Fruit fly (Drosophila melanogaster) whole organism, embryonic: Measurements from ENCODE around the gene CG5516.
A peak's percentile ranks its signal among the peaks of the same experiment; 100 is the strongest.

Experiments
- Ada2b ChIP-seq: fragments of 200-800 bp; sonication (Bioruptor generic); IDR thresholded peaks from 2 replicates; pipeline ENCODE4 v1.3.6; 2022; ENCODE audit warnings: missing biosample characterization, missing genetic modification characterization
- Atf3 ChIP-seq: fragments of 200-800 bp; sonication (Bioruptor generic); optimal IDR thresholded peaks from 3 replicates; lab custom pipeline; 2016; ENCODE audit warnings: missing biosample characterization, missing genetic modification characterization
- BEAF-32 ChIP-seq: fragments of 200-800 bp; sonication (Bioruptor generic); optimal IDR thresholded peaks from 3 replicates; lab custom pipeline; 2017; ENCODE audit warnings: missing biosample characterization, missing genetic modification characterization, mild to moderate bottlenecking, moderate library complexity, missing genetic modification reagents
- Bdp1 ChIP-seq: fragments of 200-800 bp; sonication (Bioruptor generic); optimal IDR thresholded peaks from 3 replicates; lab custom pipeline; 2016; ENCODE audit warnings: missing biosample characterization, missing genetic modification characterization
- CG10274 ChIP-seq: fragments of 200-800 bp; sonication (Bioruptor generic); optimal IDR thresholded peaks from 3 replicates; lab custom pipeline; 2017; ENCODE audit warnings: missing biosample characterization, mild to moderate bottlenecking, missing genetic modification characterization
- CG10462 ChIP-seq: fragments of 200-800 bp; sonication (Bioruptor generic); optimal IDR thresholded peaks from 2 replicates; lab custom pipeline; 2016; ENCODE audit warnings: missing biosample characterization, missing genetic modification characterization
- CG11504 ChIP-seq: fragments of 200-800 bp; sonication (Bioruptor generic); optimal IDR thresholded peaks from 3 replicates; lab custom pipeline; 2019; ENCODE audit warnings: missing biosample characterization, mild to moderate bottlenecking, missing genetic modification characterization, moderate library complexity
- CG12071 ChIP-seq: fragments of 200-800 bp; sonication (Bioruptor generic); optimal IDR thresholded peaks from 3 replicates; lab custom pipeline; 2018; ENCODE audit warnings: missing biosample characterization, mild to moderate bottlenecking, missing genetic modification characterization
- CG14667 ChIP-seq: fragments of 200-800 bp; sonication (Bioruptor generic); IDR thresholded peaks from 2 replicates; pipeline ENCODE4 v1.3.6; 2022; ENCODE audit warnings: missing biosample characterization, missing genetic modification characterization
- CG1603 ChIP-seq: fragments of 200-800 bp; sonication (Bioruptor generic); optimal IDR thresholded peaks from 2 replicates; lab custom pipeline; 2019; ENCODE audit warnings: missing biosample characterization, mild to moderate bottlenecking, missing genetic modification characterization, moderate library complexity
- CG16863 ChIP-seq: fragments of 200-800 bp; sonication (Bioruptor generic); optimal IDR thresholded peaks from 3 replicates; lab custom pipeline; 2016; ENCODE audit warnings: missing biosample characterization, missing genetic modification characterization
- CG17328 ChIP-seq: fragments of 200-800 bp; sonication (Bioruptor generic); IDR thresholded peaks from 2 replicates; pipeline ENCODE4 v1.3.6; 2022; ENCODE audit warnings: missing biosample characterization, missing genetic modification characterization
- CG17568 ChIP-seq: fragments of 200-800 bp; sonication (Bioruptor generic); optimal IDR thresholded peaks from 2 replicates; lab custom pipeline; 2018; ENCODE audit warnings: missing biosample characterization, mild to moderate bottlenecking, missing genetic modification characterization, moderate library complexity
- CG17829 ChIP-seq: fragments of 200-800 bp; optimal IDR thresholded peaks from 2 replicates; lab custom pipeline; 2019; ENCODE audit warnings: missing biosample characterization, mild to moderate bottlenecking, missing genetic modification characterization, moderate library complexity
- CG17912 ChIP-seq: fragments of 200-800 bp; sonication (Bioruptor generic); optimal IDR thresholded peaks from 2 replicates; lab custom pipeline; 2018; ENCODE audit warnings: missing biosample characterization, mild to moderate bottlenecking, missing genetic modification characterization
- CG18619 ChIP-seq: fragments of 200-800 bp; sonication (Bioruptor generic); optimal IDR thresholded peaks from 3 replicates; lab custom pipeline; 2017; ENCODE audit warnings: missing biosample characterization, mild to moderate bottlenecking, missing genetic modification characterization
- CG2678 ChIP-seq: fragments of 200-800 bp; sonication (Bioruptor generic); optimal IDR thresholded peaks from 3 replicates; lab custom pipeline; 2019; ENCODE audit warnings: missing biosample characterization, mild to moderate bottlenecking, missing genetic modification characterization, moderate library complexity
- CG34376 ChIP-seq: fragments of 200-800 bp; sonication (Bioruptor generic); optimal IDR thresholded peaks from 2 replicates; lab custom pipeline; 2018; ENCODE audit warnings: missing biosample characterization, mild to moderate bottlenecking, missing genetic modification characterization
- CG3726 ChIP-seq: fragments of 200-800 bp; sonication (Bioruptor generic); IDR thresholded peaks from 3 replicates; pipeline ENCODE4, ENCODE4 v1.3.6; 2022; ENCODE audit warnings: missing biosample characterization, missing genetic modification characterization
- CG7839 ChIP-seq: fragments of 200-800 bp; sonication (Bioruptor generic); optimal IDR thresholded peaks from 3 replicates; lab custom pipeline; 2018; ENCODE audit warnings: missing biosample characterization, mild to moderate bottlenecking, missing genetic modification characterization, moderate library complexity
- CG7963 ChIP-seq: fragments of 200-800 bp; sonication (Bioruptor generic); IDR thresholded peaks from 3 replicates; pipeline ENCODE4 v1.3.6; 2022; ENCODE audit warnings: missing biosample characterization, missing genetic modification characterization; ENCODE audit not compliant: partially characterized antibody
- CG8478 ChIP-seq: fragments of >200 bp; optimal IDR thresholded peaks from 2 replicates; lab custom pipeline; 2018
- CG9437 ChIP-seq: fragments of 200-800 bp; sonication (Bioruptor generic); optimal IDR thresholded peaks from 2 replicates; lab custom pipeline; 2018; ENCODE audit warnings: missing biosample characterization, mild to moderate bottlenecking, missing genetic modification characterization
- CrebB ChIP-seq: fragments of 200-800 bp; sonication (Bioruptor generic); optimal IDR thresholded peaks from 3 replicates; lab custom pipeline; 2018; ENCODE audit warnings: missing biosample characterization, mild to moderate bottlenecking, missing genetic modification characterization
- D19A ChIP-seq: fragments of 200-800 bp; optimal IDR thresholded peaks from 3 replicates; lab custom pipeline; 2019; ENCODE audit warnings: missing biosample characterization, mild to moderate bottlenecking, missing genetic modification characterization, moderate library complexity
- Dad ChIP-seq: fragments of 200-800 bp; sonication (Bioruptor generic); optimal IDR thresholded peaks from 3 replicates; lab custom pipeline; 2016; ENCODE audit warnings: missing biosample characterization, missing genetic modification characterization
- Dek ChIP-seq: fragments of 200-800 bp; sonication (Bioruptor generic); optimal IDR thresholded peaks from 3 replicates; lab custom pipeline; 2019; ENCODE audit warnings: missing biosample characterization, mild to moderate bottlenecking, missing genetic modification characterization, moderate library complexity
- Dll ChIP-seq: fragments of 200-800 bp; sonication (Bioruptor generic); IDR thresholded peaks from 4 replicates; pipeline ENCODE4 v1.3.6; 2022; ENCODE audit warnings: missing biosample characterization, missing genetic modification characterization; ENCODE audit not compliant: partially characterized antibody
- E2f1 ChIP-seq: fragments of 200-800 bp; sonication (Bioruptor generic); IDR thresholded peaks from 2 replicates; pipeline ENCODE4 v1.3.6; 2022; ENCODE audit warnings: missing biosample characterization, missing genetic modification characterization
- E2f2 ChIP-seq: fragments of 200-800 bp; sonication (Bioruptor generic); IDR thresholded peaks from 2 replicates; pipeline ENCODE4 v1.3.6; 2022; ENCODE audit warnings: missing biosample characterization, missing genetic modification characterization
- Fer1 ChIP-seq: fragments of 200-800 bp; sonication (Bioruptor generic); optimal IDR thresholded peaks from 2 replicates; lab custom pipeline; 2017; ENCODE audit warnings: missing biosample characterization, mild to moderate bottlenecking, missing genetic modification characterization
- Hr51 ChIP-seq, 2 experiments: fragments of 200-800 bp; sonication (Bioruptor generic); optimal IDR thresholded peaks; 2 replicates in 1 of 2; 3 replicates in 1 of 2; lab custom pipeline; 2016 to 2018; ENCODE audit warnings: missing biosample characterization in 2 of 2, missing genetic modification characterization in 2 of 2, mild to moderate bottlenecking in 1 of 2, moderate library complexity in 1 of 2
- NC2α ChIP-seq: fragments of 200-800 bp; sonication (Bioruptor generic); optimal IDR thresholded peaks from 2 replicates; lab custom pipeline; 2016; ENCODE audit warnings: missing biosample characterization, missing genetic modification characterization
- NK7.1 ChIP-seq: fragments of 200-800 bp; sonication (Bioruptor generic); optimal IDR thresholded peaks from 3 replicates; lab custom pipeline; 2016; ENCODE audit warnings: missing biosample characterization, missing genetic modification characterization
- Oli ChIP-seq: fragments of 200-800 bp; sonication (Bioruptor generic); optimal IDR thresholded peaks from 2 replicates; lab custom pipeline; 2018; ENCODE audit warnings: missing biosample characterization, mild to moderate bottlenecking, missing genetic modification characterization, moderate library complexity
- Ravus ChIP-seq: fragments of 200-800 bp; sonication (Bioruptor generic); IDR thresholded peaks from 2 replicates; pipeline ENCODE4 v1.3.6; 2022; ENCODE audit warnings: missing biosample characterization, missing genetic modification characterization
- Rfx ChIP-seq: fragments of 200-800 bp; sonication (Bioruptor generic); IDR thresholded peaks from 2 replicates; pipeline ENCODE4 v1.3.6; 2022; ENCODE audit warnings: missing biosample characterization, missing genetic modification characterization
- Vsx1 ChIP-seq: fragments of 200-800 bp; sonication (Bioruptor generic); optimal IDR thresholded peaks from 2 replicates; lab custom pipeline; 2017; ENCODE audit warnings: missing biosample characterization, mild to moderate bottlenecking, missing genetic modification characterization, missing genetic modification reagents
- YL-1 ChIP-seq: fragments of 200-800 bp; sonication (Bioruptor generic); optimal IDR thresholded peaks from 3 replicates; lab custom pipeline; 2017; ENCODE audit warnings: missing biosample characterization, mild to moderate bottlenecking, missing genetic modification characterization
- az2 ChIP-seq: fragments of 200-800 bp; sonication (Bioruptor generic); optimal IDR thresholded peaks from 3 replicates; lab custom pipeline; 2016; ENCODE audit warnings: missing biosample characterization, missing genetic modification characterization
- bsh ChIP-seq, 2 experiments: fragments of 200-800 bp; sonication (Bioruptor generic); optimal IDR thresholded peaks; 2 replicates each; lab custom pipeline; 2017 to 2018; ENCODE audit warnings: mild to moderate bottlenecking in 2 of 2, missing biosample characterization in 2 of 2, missing genetic modification characterization in 2 of 2, moderate library complexity in 1 of 2
- chn ChIP-seq: fragments of 200-800 bp; sonication (Bioruptor generic); optimal IDR thresholded peaks from 2 replicates; lab custom pipeline; 2016; ENCODE audit warnings: missing biosample characterization, missing genetic modification characterization
- ems ChIP-seq: fragments of 200-800 bp; sonication (Bioruptor generic); optimal IDR thresholded peaks from 3 replicates; lab custom pipeline; 2016; ENCODE audit warnings: missing biosample characterization, missing genetic modification characterization
- fd64A ChIP-seq: fragments of 200-800 bp; sonication (Bioruptor generic); optimal IDR thresholded peaks from 3 replicates; lab custom pipeline; 2018; ENCODE audit warnings: missing biosample characterization, mild to moderate bottlenecking, missing genetic modification characterization
- ham ChIP-seq: fragments of 200-800 bp; sonication (Bioruptor generic); IDR thresholded peaks from 2 replicates; pipeline ENCODE4 v1.3.6; 2022; ENCODE audit warnings: missing biosample characterization, missing genetic modification characterization
- ind ChIP-seq: fragments of 200-800 bp; sonication (Bioruptor generic); optimal IDR thresholded peaks from 3 replicates; lab custom pipeline; 2016; ENCODE audit warnings: missing biosample characterization, missing genetic modification characterization
- kah ChIP-seq: fragments of 200-800 bp; sonication (Bioruptor generic); optimal IDR thresholded peaks from 2 replicates; lab custom pipeline; 2018; ENCODE audit warnings: missing biosample characterization, mild to moderate bottlenecking, missing genetic modification characterization
- mam ChIP-seq: fragments of 200-800 bp; sonication (Bioruptor generic); optimal IDR thresholded peaks from 3 replicates; lab custom pipeline; 2016; ENCODE audit warnings: missing biosample characterization, missing genetic modification characterization
- seq ChIP-seq: fragments of 200-800 bp; sonication (Bioruptor generic); IDR thresholded peaks from 2 replicates; pipeline ENCODE4 v1.3.6; 2022; ENCODE audit warnings: missing biosample characterization, missing genetic modification characterization
- tap ChIP-seq: fragments of 200-800 bp; optimal IDR thresholded peaks from 3 replicates; lab custom pipeline; 2019; ENCODE audit warnings: missing biosample characterization, mild to moderate bottlenecking, missing genetic modification characterization, moderate library complexity
- unc-4 ChIP-seq: fragments of 200-800 bp; sonication (Bioruptor generic); IDR thresholded peaks from 2 replicates; pipeline ENCODE4 v1.3.6; 2022; ENCODE audit warnings: missing biosample characterization, missing genetic modification characterization; ENCODE audit not compliant: partially characterized antibody
- wek ChIP-seq: fragments of 200-800 bp; sonication (Bioruptor generic); optimal IDR thresholded peaks from 3 replicates; lab custom pipeline; 2018; ENCODE audit warnings: missing biosample characterization, mild to moderate bottlenecking, missing genetic modification characterization, moderate library complexity
- z ChIP-seq: fragments of 200-800 bp; sonication (Bioruptor generic); IDR thresholded peaks from 3 replicates; pipeline ENCODE4 v1.3.6; 2022; ENCODE audit warnings: missing biosample characterization, missing genetic modification characterization

CG5516 gene

DNA sequence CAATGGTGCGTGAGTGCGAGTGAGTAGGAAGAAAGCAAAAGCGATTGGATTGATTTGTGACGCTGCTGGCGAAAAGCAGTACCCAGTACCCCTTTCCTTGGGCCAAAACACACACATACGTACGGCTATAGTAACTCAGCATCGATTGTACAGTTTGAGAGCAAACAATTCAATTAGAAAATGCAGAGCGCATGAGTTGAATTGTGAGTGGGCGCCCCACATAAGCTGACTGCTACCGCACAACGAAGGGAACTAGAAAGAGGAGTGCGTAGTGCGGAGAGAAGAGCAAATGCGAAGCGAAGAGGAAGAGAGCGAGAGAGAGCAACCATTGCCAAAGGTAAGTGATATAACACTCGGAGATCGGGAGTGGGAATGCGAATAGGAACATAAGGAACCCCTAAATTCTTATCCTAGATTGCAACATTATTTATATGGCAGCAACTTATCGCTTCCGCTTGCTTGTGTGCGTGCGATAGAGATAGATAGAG is 9.8 kb downstream of the CG5516 start (continued):
- TF ChIP-seq ems (GFP tag; lab: Kevin White, UChicago) (no peak), Dek (tag; lab: Kevin White, UChicago) (no peak), YL-1 (peak; percentile 75), CG11504 (peak; percentile 41), kah (GFP tag; lab: Kevin White, UChicago) (no peak), ind (GFP tag; lab: Kevin White, UChicago) (no peak), az2 (GFP tag; lab: Kevin White, UChicago) (no peak), CG16863 (no peak), CG17829 (no peak), CG10462 (GFP tag; lab: Kevin White, UChicago) (no peak), CG18619 (GFP tag; lab: Kevin White, UChicago) (no peak), fd64A (GFP tag; lab: Kevin White, UChicago) (no peak), CG9437 (GFP tag; lab: Kevin White, UChicago) (no peak), BEAF-32 (GFP tag; lab: Kevin White, UChicago) (no peak), CG17328 (no peak), wek (GFP tag; lab: Kevin White, UChicago) (peak; percentile 22), chn (GFP tag; lab: Kevin White, UChicago) (no peak), z (no peak), Rfx (GFP tag; lab: Robert Waterston, UW) (no peak), Ada2b (GFP tag; lab: Robert Waterston, UW) (no peak), Atf3 (GFP tag; lab: Kevin White, UChicago) (no peak), CrebB (no peak), Dad (GFP tag; lab: Kevin White, UChicago) (no peak), CG1603 (peak; percentile 0), Vsx1 (GFP tag; lab: Kevin White, UChicago) (no peak), CG34376 (peak; percentile 76), Dll (GFP tag; lab: Robert Waterston, UW) (no peak), CG8478 (peak; percentile 68), ham (no peak), CG7963 (GFP tag; lab: Robert Waterston, UW) (no peak), seq (GFP tag; lab: Robert Waterston, UW) (no peak), Bdp1 (GFP tag; lab: Kevin White, UChicago) (no peak), D19A (tag; lab: Kevin White, UChicago) (no peak), E2f1 (GFP tag; lab: Robert Waterston, UW) (no peak), mam (GFP tag; lab: Kevin White, UChicago) (no peak), CG10274 (no peak)

dm6 chr3R:15974235-15974634 is 10.6 kb downstream of the CG5516 start:
- TF ChIP-seq E2f2 (no peak), Hr51 (GFP tag; optimal IDR thresholded peaks at IDR 0.05; lab: Kevin White, UChicago) (peak; percentile 47 to 91), Fer1 (GFP tag; lab: Kevin White, UChicago) (peak; percentile 84), bsh (GFP tag; optimal IDR thresholded peaks at IDR 0.05; lab: Kevin White, UChicago) (peak; percentile 76 to 84), unc-4 (GFP tag; lab: Robert Waterston, UW) (no peak), CG17568 (GFP tag; lab: Kevin White, UChicago) (peak; percentile 65), NK7.1 (GFP tag; lab: Kevin White, UChicago) (peak; percentile 64), tap (tag; lab: Kevin White, UChicago) (peak; percentile 89), Ravus (GFP tag; lab: Robert Waterston, UW) (no peak), Oli (tag; lab: Kevin White, UChicago) (peak; percentile 88), CG17912 (GFP tag; lab: Kevin White, UChicago) (no peak), NC2α (GFP tag; lab: Kevin White, UChicago) (peak; percentile 2), CG12071 (GFP tag; lab: Kevin White, UChicago) (peak; percentile 79), CG2678 (peak; percentile 91), CG7839 (tag; lab: Kevin White, UChicago) (peak; percentile 87), CG14667 (GFP tag; lab: Robert Waterston, UW) (no peak), CG3726 (no peak)
